Worm (Caenorhabditis elegans) whole organism, L4/young adult: ENCODE results near the gene zip-7.

ENCODE experiments used
- W03F9.2 ChIP-seq: fragments of 150-350 bp; optimal IDR thresholded peaks from 2 replicates; lab custom pipeline; 2014; ENCODE audit warnings: missing biosample characterization, missing genetic modification characterization
- him-1 ChIP-seq: sonication (generic microtip); optimal IDR thresholded peaks from 2 replicates; lab custom pipeline; 2016; ENCODE audit warnings: missing genotype, missing genetic modification reagents, missing genetic modification characterization, missing compliant biosample characterization

DNA sequence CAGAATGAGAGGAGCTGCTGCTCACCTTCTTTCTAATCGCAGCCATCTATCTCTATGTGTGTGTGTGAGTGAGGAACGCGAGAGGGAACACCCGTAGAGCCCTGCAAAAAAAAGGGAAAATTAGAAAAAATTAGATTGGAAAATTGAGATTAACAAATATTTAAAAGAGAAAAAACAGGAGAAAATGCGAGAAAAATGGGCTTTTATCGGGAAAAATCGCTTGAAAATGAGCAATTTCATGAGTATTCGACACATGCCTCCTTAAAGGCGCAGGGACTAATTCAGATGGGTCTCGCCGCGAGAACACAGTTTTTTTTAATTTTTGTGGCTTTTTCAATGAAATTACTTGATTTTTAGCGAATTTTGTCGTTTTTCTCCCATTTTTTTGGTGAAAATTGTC is 16.6 kb downstream of the zip-7 start, which contains the start of gene rho-1:
- no peak for TF ChIP-seq W03F9.2 (tag; lab: Kevin White, UChicago)
- no peak for TF ChIP-seq him-1 (tag; lab: Kevin White, UChicago)
